Fruit fly (Drosophila melanogaster) whole organism, adult: ENCODE results near the gene Ufd1.

Experiments
- CG12768 ChIP-seq: fragments of 200-800 bp; sonication (Bioruptor generic); optimal IDR thresholded peaks from 2 replicates; lab custom pipeline; 2017; ENCODE audit warnings: missing biosample characterization, missing genetic modification characterization, mild to moderate bottlenecking, moderate library complexity, missing genetic modification reagents
- CG7101 ChIP-seq: fragments of 200-800 bp; sonication (Bioruptor generic); optimal IDR thresholded peaks from 2 replicates; lab custom pipeline; 2018; ENCODE audit warnings: missing biosample characterization, mild to moderate bottlenecking, missing genetic modification characterization, moderate library complexity
- pad ChIP-seq: fragments of 200-800 bp; sonication (Bioruptor generic); optimal IDR thresholded peaks from 3 replicates; lab custom pipeline; 2017; ENCODE audit warnings: missing biosample characterization, missing genetic modification characterization, mild to moderate bottlenecking, moderate library complexity, missing genetic modification reagents

DNA sequence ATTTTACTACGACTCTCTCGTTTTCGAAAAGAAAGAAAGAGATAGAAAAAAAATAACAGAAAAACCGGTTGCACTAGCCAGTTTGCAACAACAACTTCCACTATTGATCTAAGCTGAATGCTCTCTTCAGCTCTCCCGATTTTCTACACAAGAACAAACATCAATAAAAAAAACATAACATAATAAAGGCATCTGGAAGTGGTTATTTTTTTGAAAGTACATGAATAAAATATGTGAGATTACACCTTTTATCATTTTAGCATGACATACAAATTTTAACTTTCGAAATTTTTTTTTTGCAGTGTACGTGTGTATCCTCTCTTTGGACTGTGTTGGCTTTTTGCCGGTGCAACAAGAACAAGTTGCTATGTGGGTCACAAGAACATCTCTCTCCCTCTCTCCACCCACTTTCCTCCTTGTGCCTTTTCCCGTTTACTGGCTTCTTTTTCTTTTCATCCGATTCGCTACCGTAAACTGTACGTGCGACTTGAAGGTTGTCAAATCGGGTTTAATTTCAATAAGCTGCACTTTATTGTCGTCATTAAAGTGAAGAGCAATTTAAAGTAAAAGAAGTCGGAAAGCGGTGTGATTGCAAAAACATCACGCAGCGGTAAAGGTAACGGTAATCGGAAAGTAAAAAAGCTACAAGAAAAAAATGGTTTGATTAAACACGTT, 38.3 kb downstream of the Ufd1 start:
- TF ChIP-seq pad (peak; percentile 85), CG12768 (GFP tag; lab: Kevin White, UChicago) (peak; percentile 97), CG7101 (tag; lab: Kevin White, UChicago) (peak; percentile 94)
